Worm (Caenorhabditis elegans) whole organism, late embryonic: ENCODE data around the gene F25H9.6.

ENCODE experiments used
- F13H6.1 ChIP-seq: sonication (generic microtip); optimal IDR thresholded peaks from 2 replicates; lab custom pipeline; 2016; ENCODE audit warnings: missing genetic modification characterization, missing compliant biosample characterization
- K02D7.2 ChIP-seq: sonication (generic microtip); optimal IDR thresholded peaks from 2 replicates; lab custom pipeline; 2017; ENCODE audit warnings: mild to moderate bottlenecking, missing genetic modification characterization, missing compliant biosample characterization
- Y22D7AL.16 ChIP-seq: sonication (generic microtip); optimal IDR thresholded peaks from 2 replicates; lab custom pipeline; 2016; ENCODE audit warnings: missing genetic modification characterization, missing compliant biosample characterization
- ahr-1 ChIP-seq: sonication (generic microtip); optimal IDR thresholded peaks from 2 replicates; lab custom pipeline; 2016; ENCODE audit warnings: missing genetic modification characterization, missing compliant biosample characterization
- ama-1 ChIP-seq: fragments of 150-350 bp; optimal IDR thresholded peaks from 2 replicates; lab custom pipeline; 2014
- ceh-14 ChIP-seq: sonication (generic microtip); optimal IDR thresholded peaks from 2 replicates; lab custom pipeline; 2016; ENCODE audit warnings: missing genotype, missing genetic modification characterization, missing compliant biosample characterization
- ceh-19 ChIP-seq: fragments of 200-800 bp; sonication (Bioruptor generic); optimal IDR thresholded peaks from 2 replicates; lab custom pipeline; 2018; ENCODE audit warnings: mild to moderate bottlenecking, missing genetic modification characterization, missing compliant biosample characterization
- ceh-2 ChIP-seq: sonication (generic microtip); optimal IDR thresholded peaks from 2 replicates; lab custom pipeline; 2016; ENCODE audit warnings: missing genotype, missing genetic modification characterization, missing compliant biosample characterization
- ceh-31 ChIP-seq: sonication (generic microtip); optimal IDR thresholded peaks from 2 replicates; lab custom pipeline; 2016; ENCODE audit warnings: missing genetic modification characterization, missing compliant biosample characterization
- ceh-34 ChIP-seq: sonication (generic microtip); optimal IDR thresholded peaks from 2 replicates; lab custom pipeline; 2016; ENCODE audit warnings: mild to moderate bottlenecking, missing genetic modification characterization, missing compliant biosample characterization
- ceh-9 ChIP-seq: sonication (generic microtip); optimal IDR thresholded peaks from 2 replicates; lab custom pipeline; 2016; ENCODE audit warnings: mild to moderate bottlenecking, missing genetic modification characterization, inconsistent platforms, missing compliant biosample characterization
- che-1 ChIP-seq: sonication (generic microtip); optimal IDR thresholded peaks from 2 replicates; lab custom pipeline; 2016; ENCODE audit warnings: mild to moderate bottlenecking, missing genetic modification characterization, missing compliant biosample characterization
- dmd-4 ChIP-seq: sonication (generic microtip); optimal IDR thresholded peaks from 2 replicates; lab custom pipeline; 2016; ENCODE audit warnings: borderline replicate concordance, missing genetic modification characterization, missing compliant biosample characterization
- dve-1 ChIP-seq: sonication (generic microtip); optimal IDR thresholded peaks from 2 replicates; lab custom pipeline; 2017; ENCODE audit warnings: antibody characterized with exemption, mild to moderate bottlenecking, missing genetic modification characterization, missing compliant biosample characterization
- ets-4 ChIP-seq: sonication (generic microtip); optimal IDR thresholded peaks from 2 replicates; lab custom pipeline; 2016; ENCODE audit warnings: missing genetic modification characterization, missing compliant biosample characterization
- fkh-10 ChIP-seq: fragments of 150-350 bp; optimal IDR thresholded peaks from 2 replicates; lab custom pipeline; 2014; ENCODE audit warnings: missing biosample characterization, missing genetic modification reagents, missing genetic modification characterization
- gmeb-2 ChIP-seq: sonication (generic microtip); optimal IDR thresholded peaks from 2 replicates; lab custom pipeline; 2016; ENCODE audit warnings: missing genetic modification characterization, inconsistent platforms, missing compliant biosample characterization
- hlh-13 ChIP-seq: fragments of 200-800 bp; sonication (Bioruptor generic); optimal IDR thresholded peaks from 2 replicates; lab custom pipeline; 2018; ENCODE audit warnings: mild to moderate bottlenecking, missing genetic modification characterization, missing compliant biosample characterization
- hlh-30 ChIP-seq: sonication (generic microtip); optimal IDR thresholded peaks from 2 replicates; lab custom pipeline; 2017; ENCODE audit warnings: antibody characterized with exemption, missing genetic modification characterization, missing compliant biosample characterization; ENCODE audit not compliant: insufficient read depth
- lim-6 ChIP-seq: sonication (generic microtip); optimal IDR thresholded peaks from 2 replicates; lab custom pipeline; 2016; ENCODE audit warnings: missing genetic modification characterization, missing compliant biosample characterization
- madf-2 ChIP-seq: sonication (generic microtip); optimal IDR thresholded peaks from 2 replicates; lab custom pipeline; 2017; ENCODE audit warnings: missing genetic modification characterization, missing compliant biosample characterization
- nfya-1 ChIP-seq: sonication (generic microtip); optimal IDR thresholded peaks from 2 replicates; lab custom pipeline; 2017; ENCODE audit warnings: missing genetic modification characterization, mild to moderate bottlenecking, missing compliant biosample characterization, antibody characterized with exemption, moderate library complexity
- nhr-11 ChIP-seq: fragments of 150-350 bp; optimal IDR thresholded peaks from 2 replicates; lab custom pipeline; 2014; ENCODE audit warnings: missing biosample characterization, missing genetic modification characterization
- nhr-232 ChIP-seq: sonication (generic microtip); optimal IDR thresholded peaks from 2 replicates; lab custom pipeline; 2016; ENCODE audit warnings: missing genetic modification characterization, missing compliant biosample characterization
- odd-2 ChIP-seq: sonication (generic microtip); optimal IDR thresholded peaks from 2 replicates; lab custom pipeline; 2017; ENCODE audit warnings: antibody characterized with exemption, mild to moderate bottlenecking, missing genetic modification characterization, missing compliant biosample characterization
- pag-3 ChIP-seq: sonication (generic microtip); optimal IDR thresholded peaks from 2 replicates; lab custom pipeline; 2016; ENCODE audit warnings: missing compliant biosample characterization, missing genetic modification characterization, borderline replicate concordance
- pat-9 ChIP-seq: fragments of 200-800 bp; sonication (Bioruptor generic); optimal IDR thresholded peaks from 2 replicates; lab custom pipeline; 2018; ENCODE audit warnings: mild to moderate bottlenecking, missing genetic modification characterization, moderate library complexity, missing compliant biosample characterization
- pax-1 ChIP-seq: fragments of 150-350 bp; optimal IDR thresholded peaks from 2 replicates; lab custom pipeline; 2014; ENCODE audit warnings: missing biosample characterization, missing genetic modification characterization
- pqm-1 ChIP-seq: sonication (generic microtip); optimal IDR thresholded peaks from 2 replicates; lab custom pipeline; 2016; ENCODE audit warnings: missing genetic modification characterization, missing compliant biosample characterization
- pros-1 ChIP-seq: fragments of 150-350 bp; optimal IDR thresholded peaks from 2 replicates; lab custom pipeline; 2014; ENCODE audit warnings: missing biosample characterization, missing genetic modification reagents, missing genetic modification characterization
- rnt-1 ChIP-seq: sonication (generic microtip); optimal IDR thresholded peaks from 2 replicates; lab custom pipeline; 2016; ENCODE audit warnings: missing genetic modification characterization, missing compliant biosample characterization
- tbx-7 ChIP-seq: sonication (generic microtip); optimal IDR thresholded peaks from 2 replicates; lab custom pipeline; 2016; ENCODE audit warnings: missing genotype, missing genetic modification characterization, missing compliant biosample characterization
- unc-3 ChIP-seq, 2 experiments: fragments of 200-800 bp in 1 of 2; sonication (Bioruptor generic) in 1 of 2; sonication (generic microtip) in 1 of 2; conservative IDR thresholded peaks in 1 of 2; optimal IDR thresholded peaks in 1 of 2; 2 replicates each; pipeline versions ENCODE4 v1.3.6 to Lab custom; 2016 to 2022; ENCODE audit warnings: missing compliant biosample characterization in 2 of 2, missing genetic modification characterization in 2 of 2, missing genetic modification reagents in 1 of 2
- unc-42 ChIP-seq: sonication (generic microtip); optimal IDR thresholded peaks from 2 replicates; lab custom pipeline; 2016; ENCODE audit warnings: missing genotype, missing genetic modification characterization, missing compliant biosample characterization
- unc-55 ChIP-seq: sonication (generic microtip); optimal IDR thresholded peaks from 2 replicates; lab custom pipeline; 2017; ENCODE audit warnings: missing biosample characterization, missing genetic modification reagents, missing genetic modification characterization
- unc-86 ChIP-seq: sonication (generic microtip); optimal IDR thresholded peaks from 2 replicates; lab custom pipeline; 2016; ENCODE audit warnings: missing genetic modification characterization, missing compliant biosample characterization
- ztf-16 ChIP-seq: sonication (generic microtip); optimal IDR thresholded peaks from 2 replicates; lab custom pipeline; 2017; ENCODE audit warnings: missing genetic modification characterization, missing compliant biosample characterization

Gene F25H9.6

DNA sequence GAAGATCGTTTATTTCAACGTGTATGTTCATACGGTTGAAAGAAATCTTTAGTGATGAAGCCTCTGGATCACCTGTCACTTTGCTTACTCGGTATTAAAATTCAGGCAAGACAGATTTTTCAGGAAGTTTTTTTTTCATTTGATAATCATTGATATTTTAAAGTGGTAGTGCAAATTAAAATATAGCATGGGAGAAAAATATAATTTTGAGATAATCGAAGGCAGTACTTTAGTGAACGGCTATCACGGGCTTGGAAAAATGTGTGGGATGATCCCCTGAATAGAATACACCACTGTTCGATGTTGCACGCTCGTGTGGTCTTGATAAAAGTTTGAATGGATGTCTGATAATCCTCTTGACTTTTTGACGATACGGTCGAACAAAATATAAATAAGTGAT is 40.8 kb downstream of the F25H9.6 start:
- TF ChIP-seq Y22D7AL.16 (tag; lab: Kevin White, UChicago): no peak
- no peak for TF ChIP-seq pros-1 (tag; lab: Kevin White, UChicago)
- no peak for TF ChIP-seq F13H6.1 (tag; lab: Kevin White, UChicago)
- no peak for TF ChIP-seq madf-2 (tag; lab: Kevin White, UChicago)
- TF ChIP-seq unc-86 (tag; lab: Kevin White, UChicago): no peak
- no peak for TF ChIP-seq ztf-16 (tag; lab: Kevin White, UChicago)
- TF ChIP-seq hlh-30 (tag; lab: Kevin White, UChicago): no peak
- TF ChIP-seq ahr-1: no peak
- TF ChIP-seq fkh-10 (GFP tag; lab: Kevin White, UChicago): no peak
- TF ChIP-seq tbx-7 (tag; lab: Kevin White, UChicago): no peak
- TF ChIP-seq gmeb-2 (tag; lab: Kevin White, UChicago): no peak
- no peak for TF ChIP-seq ets-4 (tag; lab: Kevin White, UChicago)
- TF ChIP-seq unc-55 (GFP tag; lab: Kevin White, UChicago): no peak
- no peak for TF ChIP-seq che-1 (tag; lab: Kevin White, UChicago)

DNA sequence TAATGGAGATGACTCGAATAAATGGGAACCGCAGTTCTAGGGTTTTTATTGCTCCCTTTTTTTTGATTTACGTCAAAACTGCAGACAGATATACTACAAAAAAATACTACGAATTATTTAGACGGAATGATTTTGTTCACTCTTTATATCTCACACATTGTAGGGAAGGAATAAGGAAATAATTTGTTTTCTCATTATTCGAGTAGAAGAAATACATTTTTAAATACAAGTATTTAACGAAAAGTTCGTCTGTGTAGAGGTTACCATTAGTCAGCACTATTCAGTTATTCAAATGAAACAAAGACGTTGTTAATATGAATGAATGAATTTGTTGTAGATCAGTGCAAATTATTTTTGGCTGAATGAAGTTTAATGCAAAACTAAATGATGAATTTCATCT is 41.4 kb downstream of the F25H9.6 start, which contains the start of gene srd-18:
srd-18 (minus strand) TSS at position 101 of the 400 bp plus-strand sequence.
- TF ChIP-seq hlh-30 (tag; lab: Kevin White, UChicago): no peak
- TF ChIP-seq K02D7.2: no peak
- no peak for TF ChIP-seq ceh-34 (tag; lab: Kevin White, UChicago)
- no peak for TF ChIP-seq pag-3 (tag; lab: Kevin White, UChicago)
- no peak for TF ChIP-seq ceh-14
- TF ChIP-seq unc-42: no peak

DNA sequence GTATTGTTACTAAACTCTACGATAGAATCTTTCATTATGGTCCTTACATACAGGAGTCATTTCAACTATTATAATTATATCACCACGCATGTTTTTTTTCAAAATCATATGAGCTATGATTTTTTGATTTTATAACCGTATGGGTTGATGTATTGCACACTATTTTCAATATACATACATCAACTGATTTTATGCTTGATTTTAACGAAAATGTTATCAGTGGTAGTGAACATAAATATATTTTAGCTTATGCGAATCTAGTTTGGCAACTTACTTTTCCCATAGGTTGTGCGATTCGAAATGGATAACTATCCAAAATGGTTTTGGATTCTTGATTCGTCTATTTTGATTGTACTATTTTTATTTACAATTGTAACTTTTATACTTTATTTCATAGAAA is 44.6 kb downstream of the F25H9.6 start, which contains the start of gene srv-10:
srv-10 (plus strand) TSS at position 301 of the 400 bp plus-strand sequence.
- TF ChIP-seq odd-2 (tag; lab: Kevin White, UChicago) (no peak), ztf-16 (tag; lab: Kevin White, UChicago) (no peak), ahr-1 (no peak), pat-9 (tag; lab: Kevin White, UChicago) (no peak), lim-6 (no peak), ceh-9 (tag; lab: Kevin White, UChicago) (no peak), pag-3 (tag; lab: Kevin White, UChicago) (no peak), Y22D7AL.16 (tag; lab: Kevin White, UChicago) (no peak), ceh-19 (GFP tag; lab: Kevin White, UChicago) (no peak), pax-1 (no peak), nhr-232 (no peak), dmd-4 (tag; lab: Kevin White, UChicago) (no peak), nfya-1 (tag; lab: Kevin White, UChicago) (no peak), che-1 (tag; lab: Kevin White, UChicago) (no peak), ama-1 (lab: Kevin White, UChicago) (no peak), gmeb-2 (tag; lab: Kevin White, UChicago) (no peak), fkh-10 (GFP tag; lab: Kevin White, UChicago) (no peak), nhr-11 (tag; lab: Kevin White, UChicago) (no peak)

DNA sequence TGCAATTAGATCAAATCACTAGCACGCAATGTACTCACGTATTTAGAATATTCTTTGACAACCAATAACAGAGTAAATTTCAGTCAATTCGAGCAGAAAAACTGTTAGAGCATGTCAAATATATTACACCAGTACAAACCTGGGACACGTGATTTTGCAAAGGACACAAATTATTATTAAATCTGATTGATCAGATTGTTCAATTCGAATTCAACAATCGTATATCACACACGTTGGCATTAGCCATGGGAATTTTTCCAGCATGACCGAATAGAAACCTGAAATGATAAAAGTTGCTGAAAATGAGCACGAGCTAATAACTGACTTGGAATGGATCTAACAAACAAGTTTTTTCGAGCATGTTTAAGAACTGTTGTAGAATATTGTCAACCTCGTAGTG is 45.1 kb downstream of the F25H9.6 start, which contains the start of gene srv-9:
srv-9 (minus strand) TSS at position 101 of the 400 bp plus-strand sequence.
- TF ChIP-seq ceh-2 (tag; lab: Kevin White, UChicago) (no peak), hlh-13 (GFP tag; lab: Kevin White, UChicago) (no peak), pax-1 (no peak)

DNA sequence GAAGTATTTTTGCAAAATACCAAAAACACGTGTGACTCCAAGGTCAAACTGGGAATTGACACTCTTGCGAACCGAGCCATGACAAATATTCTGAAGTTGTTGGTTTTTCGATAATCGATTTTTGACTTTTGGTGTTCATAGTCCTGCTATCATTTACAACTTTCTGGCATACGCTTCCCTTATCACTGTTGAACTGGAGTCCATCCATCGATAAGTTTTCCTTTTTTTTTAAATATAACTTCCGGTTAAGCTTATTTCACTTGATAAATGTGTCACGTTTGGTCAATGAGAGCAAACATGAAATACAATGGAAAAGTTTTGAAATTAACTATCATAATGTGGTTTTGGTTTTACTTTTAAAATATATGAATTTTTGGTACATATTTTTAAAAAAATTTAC is 46.5 kb downstream of the F25H9.6 start:
- no peak for TF ChIP-seq pqm-1 (tag; lab: Kevin White, UChicago)
- TF ChIP-seq rnt-1 (tag; lab: Kevin White, UChicago): no peak
- no peak for TF ChIP-seq unc-3 (GFP tag; conservative IDR thresholded peaks at IDR 0.05; lab: Robert Waterston, UW)
- no peak for TF ChIP-seq unc-3 (tag; optimal IDR thresholded peaks at IDR 0.05; lab: Kevin White, UChicago)
- TF ChIP-seq dve-1 (tag; lab: Kevin White, UChicago): no peak
- TF ChIP-seq ceh-31 (tag; lab: Kevin White, UChicago): no peak
- TF ChIP-seq ahr-1: no peak
- no peak for TF ChIP-seq unc-86 (tag; lab: Kevin White, UChicago)
- TF ChIP-seq ets-4 (tag; lab: Kevin White, UChicago): no peak
